Fruit fly (Drosophila melanogaster): ENCODE measurements around the gene CG42788.

CG42788 gene

DNA sequence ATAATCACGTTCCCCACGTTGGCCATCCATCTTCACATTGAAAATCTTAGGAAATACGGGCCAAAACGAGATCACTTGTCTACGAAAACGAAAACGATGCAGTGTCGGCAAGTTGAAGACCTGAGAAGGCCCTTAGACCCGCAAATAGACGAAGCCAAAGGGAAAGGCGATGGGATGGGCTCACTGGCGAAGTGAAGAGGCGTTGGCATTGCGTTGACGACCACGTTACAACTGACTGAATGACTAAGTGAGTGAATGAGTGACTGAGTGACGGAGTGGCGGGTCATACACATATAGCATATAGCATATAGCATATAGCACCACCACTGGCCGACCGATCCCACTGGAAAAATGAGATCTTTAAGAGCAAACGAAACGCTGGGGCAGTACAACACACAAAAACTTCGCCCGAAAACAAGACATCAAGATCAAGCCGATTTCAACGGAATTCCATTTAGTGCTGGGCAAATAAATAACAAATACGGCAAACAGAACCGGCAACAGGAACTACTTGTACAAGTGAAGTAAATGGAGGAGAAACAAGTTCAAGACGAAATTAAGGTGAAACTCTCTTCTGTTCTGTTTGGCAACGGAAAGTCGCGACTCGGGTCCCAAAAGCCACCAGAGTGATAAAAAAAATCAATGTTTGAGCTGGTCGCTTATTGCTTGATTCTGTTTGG lies 8.6 kb downstream of the CG42788 start:
- TF ChIP-seq CG32006 (GFP tag; optimal IDR thresholded peaks at IDR 0.05) (no peak), fkh (GFP tag; optimal IDR thresholded peaks at IDR 0.05) (peak; percentile 55)

DNA sequence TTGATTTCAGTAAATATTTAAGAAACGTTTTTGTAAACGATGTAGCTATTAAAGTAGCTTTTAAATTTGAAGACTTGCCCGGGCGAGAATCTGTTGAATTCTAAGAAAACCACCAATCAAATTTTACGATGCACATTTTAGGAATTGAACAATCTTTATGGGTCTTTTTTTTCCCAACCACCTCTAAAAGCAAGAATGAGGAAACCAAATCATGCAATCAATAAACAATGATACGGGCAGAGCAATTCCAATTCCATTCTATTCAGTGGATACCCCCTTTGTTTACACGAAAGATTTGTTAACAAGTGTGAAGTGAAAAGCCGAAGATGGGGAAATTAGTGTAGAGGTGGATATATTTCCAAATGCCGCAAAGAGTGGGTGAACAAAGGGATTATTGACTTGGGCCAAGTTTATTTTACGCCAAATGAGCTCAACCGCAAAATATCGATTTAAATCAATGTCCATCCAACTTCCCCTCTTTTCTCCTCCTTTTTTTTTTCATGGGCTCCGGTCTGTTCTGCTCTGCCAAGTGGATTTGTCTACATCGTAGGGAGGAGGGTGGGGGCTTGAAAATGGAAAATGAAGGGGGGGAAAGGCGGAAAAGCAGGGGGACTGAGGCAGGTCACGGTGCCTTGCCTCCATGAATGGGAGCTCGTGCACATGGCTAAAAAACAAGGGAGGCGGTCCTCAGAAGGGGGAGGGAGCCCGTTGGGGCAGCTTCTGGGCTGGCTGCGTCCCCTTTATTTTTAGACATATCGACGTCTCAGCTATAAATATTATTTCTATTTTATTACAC lies 9.9 kb downstream of the CG42788 start:
- TF ChIP-seq fkh (GFP tag; optimal IDR thresholded peaks at IDR 0.05) (peak; percentile 36), CG6276 (GFP tag; optimal IDR thresholded peaks at IDR 0.05) (no peak), svp (GFP tag) (peak; percentile 28), vri (GFP tag; optimal IDR thresholded peaks at IDR 0.05) (no peak), Hr4 (GFP tag; optimal IDR thresholded peaks at IDR 0.05) (no peak)

DNA sequence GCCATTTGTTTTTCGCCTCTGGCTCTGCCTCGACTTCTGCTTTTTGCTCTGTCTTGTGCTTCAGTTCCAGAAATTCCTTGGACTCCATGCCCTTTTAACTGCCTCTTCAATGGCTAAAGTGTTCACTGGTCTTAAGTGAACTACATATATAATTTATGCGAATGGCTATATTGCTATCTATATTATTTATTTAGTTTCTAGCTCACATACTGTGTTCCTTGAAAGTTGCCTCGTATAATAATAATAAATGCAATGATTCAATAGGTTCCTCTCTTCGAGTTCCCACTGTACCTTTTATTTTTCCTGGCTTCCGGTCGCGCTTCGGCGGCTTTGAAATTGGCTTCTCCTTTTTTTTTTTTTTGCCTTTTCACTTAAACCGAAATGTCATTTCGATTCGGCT lies 12.0 kb downstream of the CG42788 start:
- peak; percentile 1 for TF ChIP-seq CG3919 (GFP tag; optimal IDR thresholded peaks at IDR 0.05)
- no peak for TF ChIP-seq Hr38 (GFP tag; optimal IDR thresholded peaks at IDR 0.05)
- peak; percentile 38 for TF ChIP-seq Eip78C (GFP tag)

DNA sequence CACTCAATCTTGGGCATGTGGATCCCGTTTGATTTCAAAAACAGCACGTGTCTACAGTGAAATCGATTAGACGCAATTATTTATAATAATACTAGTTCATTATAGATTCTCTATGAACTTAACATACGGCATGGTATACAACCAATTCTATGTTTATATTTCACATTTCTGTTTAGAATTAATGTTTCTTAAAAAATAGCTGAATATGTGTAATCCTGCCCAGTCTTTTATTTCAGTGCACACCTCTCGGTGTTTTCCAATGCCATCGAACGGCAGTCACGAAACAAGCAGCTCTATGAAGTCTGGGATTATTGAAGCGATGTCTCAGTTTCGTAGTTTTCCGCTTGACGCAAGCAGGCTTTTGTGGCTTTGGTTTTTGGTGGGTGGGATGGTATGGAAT lies 14.0 kb downstream of the CG42788 start:
- TF ChIP-seq Gug (GFP tag; IDR thresholded peaks at IDR 0.05) (peak; percentile 25; the same call in 1 of the 2 replicates), dsx (GFP tag; optimal IDR thresholded peaks at IDR 0.05; ENCODE audit: poor library complexity, severe bottlenecking) (no peak), Blimp-1 (GFP tag; optimal IDR thresholded peaks at IDR 0.05) (no peak), CG34406 (GFP tag; optimal IDR thresholded peaks at IDR 0.05) (no peak), CG8632 (GFP tag; optimal IDR thresholded peaks at IDR 0.05) (no peak), CG32006 (GFP tag; optimal IDR thresholded peaks at IDR 0.05) (peak; percentile 19), CG11762 (GFP tag; optimal IDR thresholded peaks at IDR 0.05; ENCODE audit: insufficient read depth) (no peak), Eip78C (GFP tag) (peak; percentile 55), Sox102F (GFP tag; optimal IDR thresholded peaks at IDR 0.05) (no peak), esn (GFP tag; optimal IDR thresholded peaks at IDR 0.05) (no peak), CG10631 (GFP tag; optimal IDR thresholded peaks at IDR 0.05) (no peak), net (GFP tag; optimal IDR thresholded peaks at IDR 0.05) (no peak), CG6276 (GFP tag; optimal IDR thresholded peaks at IDR 0.05) (no peak), svp (GFP tag) (no peak), CG31627 (GFP tag; optimal IDR thresholded peaks at IDR 0.05) (no peak), eg (GFP tag; IDR thresholded peaks at IDR 0.05) (no peak), Lpt (GFP tag; optimal IDR thresholded peaks at IDR 0.05) (no peak), CG7368 (GFP tag; optimal IDR thresholded peaks at IDR 0.05) (no peak), Ets21C (GFP tag; optimal IDR thresholded peaks at IDR 0.05) (no peak)

DNA sequence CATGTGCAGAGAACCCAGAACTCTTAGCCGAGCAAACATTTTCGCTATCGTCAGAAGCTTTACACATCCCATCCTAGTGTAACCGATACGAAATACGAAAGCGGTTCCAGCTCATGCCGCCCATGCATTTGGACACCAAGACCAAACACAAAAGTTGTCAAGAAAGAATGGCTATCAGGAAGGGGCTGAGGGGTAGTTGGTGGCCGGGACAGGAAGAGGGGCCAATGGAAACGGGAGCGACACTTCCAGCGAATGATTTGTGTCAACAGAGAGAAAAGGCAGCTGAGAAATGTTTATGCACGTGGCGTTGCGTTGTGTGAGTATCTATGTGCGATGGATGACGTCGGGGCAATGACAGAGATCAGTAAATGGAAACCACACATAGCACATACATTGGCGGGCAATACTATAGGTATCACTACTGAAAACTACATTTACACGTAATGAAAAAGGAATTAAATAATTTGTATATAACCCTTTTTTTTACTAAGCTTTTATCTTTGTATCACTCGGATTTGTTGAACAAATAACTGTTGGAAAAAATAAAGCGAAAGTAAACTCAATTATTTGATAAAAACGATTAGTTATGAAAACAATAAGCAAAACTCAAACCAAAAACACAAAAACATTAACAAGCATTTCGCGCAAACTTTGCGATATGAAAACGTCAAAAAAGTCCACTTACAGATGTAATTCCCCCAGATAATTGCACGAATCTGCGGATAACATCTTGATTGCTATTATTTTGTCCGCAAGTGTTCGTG lies 17.1 kb downstream of the CG42788 start:
- TF ChIP-seq CG16779 (tag; optimal IDR thresholded peaks at IDR 0.05) (peak; percentile 67), CG6163 (GFP tag; IDR thresholded peaks at IDR 0.05) (peak; percentile 58; the same call in 2 of the 3 replicates), dsx (GFP tag; optimal IDR thresholded peaks at IDR 0.05; ENCODE audit: poor library complexity, severe bottlenecking) (peak; percentile 66), Gug (GFP tag; IDR thresholded peaks at IDR 0.05) (peak; percentile 60), CG31627 (GFP tag; optimal IDR thresholded peaks at IDR 0.05) (peak; percentile 13), CG11294 (GFP tag; IDR thresholded peaks at IDR 0.05) (no peak), CG32006 (GFP tag; optimal IDR thresholded peaks at IDR 0.05) (peak; percentile 96), CG9139 (GFP tag; optimal IDR thresholded peaks at IDR 0.05) (peak; percentile 41), Blimp-1 (GFP tag; optimal IDR thresholded peaks at IDR 0.05) (no peak), ss (GFP tag; optimal IDR thresholded peaks at IDR 0.05) (peak; percentile 50 to 79), CG6792 (GFP tag; optimal IDR thresholded peaks at IDR 0.05) (peak; percentile 59), svp (GFP tag) (peak; percentile 65), vri (GFP tag; optimal IDR thresholded peaks at IDR 0.05) (no peak), acj6 (GFP tag; optimal IDR thresholded peaks at IDR 0.05) (peak; percentile 66), lz (GFP tag; optimal IDR thresholded peaks at IDR 0.05) (peak; percentile 22), spab (GFP tag; optimal IDR thresholded peaks at IDR 0.05) (peak; percentile 82), CG10631 (GFP tag; optimal IDR thresholded peaks at IDR 0.05) (peak; percentile 77), fd85E (GFP tag; optimal IDR thresholded peaks at IDR 0.05) (no peak), Hr4 (GFP tag; optimal IDR thresholded peaks at IDR 0.05) (peak; percentile 87), CG6854 (GFP tag; optimal IDR thresholded peaks at IDR 0.05) (no peak), Eip93F (GFP tag; optimal IDR thresholded peaks at IDR 0.05) (no peak), OdsH (GFP tag; optimal IDR thresholded peaks at IDR 0.05) (peak; percentile 77), achi (GFP tag; optimal IDR thresholded peaks at IDR 0.05) (peak; percentile 77), CG6276 (GFP tag; optimal IDR thresholded peaks at IDR 0.05) (peak; percentile 87), Sox102F (GFP tag; optimal IDR thresholded peaks at IDR 0.05) (no peak)
